Worm (Caenorhabditis elegans) whole organism, L4/young adult: Measurements from ENCODE around the gene dhs-19.
"Not testable (repeated sequence)": the region's sequence is repeated elsewhere in the genome, so short reads cannot be mapped to it uniquely, and the experiment has no call there.

Source experiments
- W03F9.2 ChIP-seq: fragments of 150-350 bp; optimal IDR thresholded peaks from 2 replicates; lab custom pipeline; 2014; ENCODE audit warnings: missing biosample characterization, missing genetic modification characterization
- dao-5 ChIP-seq: sonication (generic microtip); optimal IDR thresholded peaks from 2 replicates; lab custom pipeline; 2016; ENCODE audit warnings: missing genotype, missing genetic modification characterization, moderate library complexity, missing compliant biosample characterization
- him-1 ChIP-seq: sonication (generic microtip); optimal IDR thresholded peaks from 2 replicates; lab custom pipeline; 2016; ENCODE audit warnings: missing genotype, missing genetic modification reagents, missing genetic modification characterization, missing compliant biosample characterization

The dhs-19 gene

ce11 chrV:11500980-11501379 is 10.7 kb upstream of the dhs-19 start:
- TF ChIP-seq dao-5 (tag; lab: Kevin White, UChicago): no peak
- no peak for TF ChIP-seq him-1 (tag; lab: Kevin White, UChicago)
- TF ChIP-seq W03F9.2 (tag; lab: Kevin White, UChicago): no peak

ce11 chrV:11499786-11500185 is 9.5 kb upstream of the dhs-19 start:
- TF ChIP-seq W03F9.2 (tag; lab: Kevin White, UChicago) (no peak), him-1 (tag; lab: Kevin White, UChicago) (no peak), dao-5 (tag; lab: Kevin White, UChicago) (no peak)

- TF ChIP-seq him-1 (tag; lab: Kevin White, UChicago) (no peak), W03F9.2 (tag; lab: Kevin White, UChicago) (no peak), dao-5 (tag; lab: Kevin White, UChicago) (no peak)
Measured at ce11 chrV:11497475-11497874, 7.2 kb upstream of the dhs-19 start.

ce11 chrV:11496283-11496682 is 6.0 kb upstream of the dhs-19 start, which contains the start of gene htrl-1:
Gene htrl-1 (minus strand): TSS chrV:11496383.
- no peak for TF ChIP-seq him-1 (tag; lab: Kevin White, UChicago)
- TF ChIP-seq W03F9.2 (tag; lab: Kevin White, UChicago): no peak
- TF ChIP-seq dao-5 (tag; lab: Kevin White, UChicago): no peak

- TF ChIP-seq him-1 (tag; lab: Kevin White, UChicago) (no peak), W03F9.2 (tag; lab: Kevin White, UChicago) (no peak), dao-5 (tag; lab: Kevin White, UChicago) (no peak)
Measured at ce11 chrV:11492456-11492855, 2.2 kb upstream of the dhs-19 start, which contains the start of gene T11F9.21. Gene T11F9.21 (plus strand): TSS chrV:11492756.

ce11 chrV:11488288-11488687 is 2.0 kb downstream of the dhs-19 start:
- TF ChIP-seq dao-5 (tag; lab: Kevin White, UChicago) (no peak), him-1 (tag; lab: Kevin White, UChicago) (no peak), W03F9.2 (tag; lab: Kevin White, UChicago) (no peak)

ce11 chrV:11486680-11487079 is 3.6 kb downstream of the dhs-19 start, which contains the start of gene T11F9.10:
Gene T11F9.10 (plus strand): TSS chrV:11486980.
- TF ChIP-seq W03F9.2 (tag; lab: Kevin White, UChicago): no peak
- TF ChIP-seq him-1 (tag; lab: Kevin White, UChicago): no peak
- no peak for TF ChIP-seq dao-5 (tag; lab: Kevin White, UChicago)

- no peak for TF ChIP-seq him-1 (tag; lab: Kevin White, UChicago)
- no peak for TF ChIP-seq W03F9.2 (tag; lab: Kevin White, UChicago)
- TF ChIP-seq dao-5 (tag; lab: Kevin White, UChicago): no peak
Measured at ce11 chrV:11485558-11485957, 4.7 kb downstream of the dhs-19 start, which contains the start of gene srh-1. Gene srh-1 (plus strand): TSS chrV:11485858.

ce11 chrV:11484404-11484803 is 5.9 kb downstream of the dhs-19 start:
- no peak for TF ChIP-seq dao-5 (tag; lab: Kevin White, UChicago)
- no peak for TF ChIP-seq him-1 (tag; lab: Kevin White, UChicago)
- TF ChIP-seq W03F9.2 (tag; lab: Kevin White, UChicago): no peak

ce11 chrV:11483580-11484092 is 6.6 kb downstream of the dhs-19 start, which contains the start of gene col-157:
Gene col-157 (plus strand): TSS chrV:11484042.
- TF ChIP-seq him-1, dao-5, W03F9.2 (tag; lab: Kevin White, UChicago): not testable (repeated sequence)

- not testable (repeated sequence) for TF ChIP-seq dao-5, W03F9.2, him-1 (tag; lab: Kevin White, UChicago)
Measured at ce11 chrV:11480734-11481133, 9.5 kb downstream of the dhs-19 start, which contains the start of gene T11F9.14. Gene T11F9.14 (minus strand): TSS chrV:11480834.

- TF ChIP-seq him-1 (tag; lab: Kevin White, UChicago): no peak
- no peak for TF ChIP-seq W03F9.2 (tag; lab: Kevin White, UChicago)
- no peak for TF ChIP-seq dao-5 (tag; lab: Kevin White, UChicago)
Measured at ce11 chrV:11479406-11479805, 10.9 kb downstream of the dhs-19 start, which contains the start of gene T11F9.22. Gene T11F9.22 (plus strand): TSS chrV:11479706.

ce11 chrV:11475638-11476037 is 14.6 kb downstream of the dhs-19 start, which contains the start of gene T11F9.7:
Gene T11F9.7 (plus strand): TSS chrV:11475938.
- not testable (repeated sequence) for TF ChIP-seq dao-5, W03F9.2, him-1 (tag; lab: Kevin White, UChicago)
